Worm (Caenorhabditis elegans) whole organism, L4 larva: Measurements from ENCODE around the gene srh-174.

Experiments used
- R02D3.7 ChIP-seq: fragments of 150-350 bp; sonication (generic microtip); optimal IDR thresholded peaks from 3 replicates; lab custom pipeline; 2014; ENCODE audit warnings: missing biosample characterization, missing genetic modification characterization
- ama-1 ChIP-seq: fragments of 150-350 bp; optimal IDR thresholded peaks from 2 replicates; lab custom pipeline; 2014; ENCODE audit warnings: inconsistent platforms, mixed read lengths
- ces-1 ChIP-seq: fragments of 150-350 bp; sonication (generic microtip); optimal IDR thresholded peaks from 4 replicates; lab custom pipeline; 2014; ENCODE audit warnings: missing biosample characterization, missing genetic modification reagents, missing genetic modification characterization
- daf-8 ChIP-seq: fragments of 200-800 bp; sonication (Bioruptor generic); IDR thresholded peaks from 2 replicates; pipeline ENCODE4 v1.3.6; 2022; ENCODE audit warnings: missing genetic modification characterization, missing compliant biosample characterization
- dve-1 ChIP-seq: sonication (generic microtip); optimal IDR thresholded peaks from 2 replicates; lab custom pipeline; 2017; ENCODE audit warnings: antibody characterized with exemption, mild to moderate bottlenecking, missing genetic modification characterization, missing compliant biosample characterization; ENCODE audit not compliant: insufficient read depth
- lin-13 ChIP-seq: fragments of 150-350 bp; optimal IDR thresholded peaks from 2 replicates; lab custom pipeline; 2014; ENCODE audit warnings: missing biosample characterization, missing genetic modification reagents, missing genetic modification characterization
- mxl-2 ChIP-seq: fragments of 200-800 bp; sonication (Bioruptor generic); conservative IDR thresholded peaks from 2 replicates; pipeline ENCODE4 v1.3.6; 2022; ENCODE audit warnings: missing genetic modification reagents, missing genetic modification characterization, missing compliant biosample characterization
- nhr-25 ChIP-seq: sonication (generic microtip); optimal IDR thresholded peaks from 2 replicates; lab custom pipeline; 2017; ENCODE audit warnings: missing genetic modification characterization, mild to moderate bottlenecking, missing compliant biosample characterization, antibody characterized with exemption, moderate library complexity, borderline replicate concordance; ENCODE audit not compliant: insufficient read depth
- rbr-2 ChIP-seq: sonication (generic microtip); optimal IDR thresholded peaks from 2 replicates; lab custom pipeline; 2016; ENCODE audit warnings: missing genotype, missing genetic modification characterization, missing compliant biosample characterization
- saeg-2 ChIP-seq: fragments of 200-800 bp; sonication (Bioruptor generic); IDR thresholded peaks from 2 replicates; pipeline ENCODE4 v1.3.6; 2022; ENCODE audit warnings: missing genetic modification reagents, missing genetic modification characterization, missing compliant biosample characterization
- snpc-4 ChIP-seq: fragments of 150-350 bp; optimal IDR thresholded peaks from 2 replicates; lab custom pipeline; 2014; ENCODE audit warnings: missing biosample characterization, missing genetic modification characterization
- unc-62 ChIP-seq, 3 experiments: fragments of 150-350 bp in 1 of 3; sonication (generic microtip); optimal IDR thresholded peaks in 2 of 3; peaks in 1 of 3; 1 replicate in 1 of 3; 2 replicates in 2 of 3; lab custom pipeline; 2014 to 2017; ENCODE audit warnings: missing biosample characterization in 3 of 3, missing genetic modification characterization in 3 of 3, missing genetic modification reagents in 3 of 3, missing genotype in 1 of 3
- ztf-11 ChIP-seq: fragments of 150-350 bp; optimal IDR thresholded peaks from 2 replicates; lab custom pipeline; 2014; ENCODE audit warnings: missing biosample characterization, missing genetic modification characterization

ce11 chrV:17173738-17174137 is 4.8 kb upstream of the srh-174 start, which contains the start of gene srbc-25:
- TF ChIP-seq R02D3.7 (no peak), daf-8 (no peak), snpc-4 (tag; lab: Kevin White, UChicago) (no peak), rbr-2 (no peak), lin-13 (GFP tag; lab: Kevin White, UChicago) (no peak), unc-62 (GFP tag; optimal IDR thresholded peaks at IDR 0.05 in 1 of 2; lab: Kevin White, UChicago) (no peak), unc-62 (tag; optimal IDR thresholded peaks at IDR 0.05; lab: Kevin White, UChicago) (no peak), dve-1 (tag; lab: Kevin White, UChicago) (no peak), ztf-11 (no peak), ces-1 (GFP tag; lab: Kevin White, UChicago) (no peak), saeg-2 (GFP tag; lab: Robert Waterston, UW) (no peak), mxl-2 (GFP tag; lab: Robert Waterston, UW) (no peak), nhr-25 (no peak), ama-1 (lab: Kevin White, UChicago) (no peak)
